Worm (Caenorhabditis elegans): ENCODE results near the gene F34H10.4.
A peak's percentile ranks its signal among the peaks of the same experiment; 100 is the strongest.

Gene F34H10.4

ce11 chrX:9638825-9639474 lies 9.4 kb upstream of the F34H10.4 start:
- TF ChIP-seq sma-3 (GFP tag; optimal IDR thresholded peaks at IDR 0.05) (peak; percentile 24), peb-1 (tag; optimal IDR thresholded peaks at IDR 0.05) (no peak), C34F6.9 (tag; optimal IDR thresholded peaks at IDR 0.05) (peak; percentile 49), ztf-4 (tag; optimal IDR thresholded peaks at IDR 0.05) (peak; percentile 33), nhr-129 (tag; optimal IDR thresholded peaks at IDR 0.05) (peak; percentile 56), fos-1 (tag; optimal IDR thresholded peaks at IDR 0.05) (peak; percentile 33), crh-2 (tag; optimal IDR thresholded peaks at IDR 0.05) (peak; percentile 7), sma-9 (GFP tag; optimal IDR thresholded peaks at IDR 0.05) (no peak), sma-9 (tag; optimal IDR thresholded peaks at IDR 0.05) (no peak), gmeb-1 (tag; optimal IDR thresholded peaks at IDR 0.05) (peak; percentile 24), ceh-16 (tag; optimal IDR thresholded peaks at IDR 0.05) (peak; percentile 18), dmd-4 (tag; optimal IDR thresholded peaks at IDR 0.05) (no peak), elt-3 (tag; optimal IDR thresholded peaks at IDR 0.05) (no peak), nhr-25 (tag; optimal IDR thresholded peaks at IDR 0.05) (peak; percentile 88), nhr-11 (tag; optimal IDR thresholded peaks at IDR 0.05) (no peak)

ce11 chrX:9640902-9641301 lies 7.4 kb upstream of the F34H10.4 start:
- TF ChIP-seq nhr-129 (tag; optimal IDR thresholded peaks at IDR 0.05) (peak; percentile 56), Y55F3AM.14 (GFP tag; optimal IDR thresholded peaks at IDR 0.05) (no peak), skn-1 (tag; optimal IDR thresholded peaks at IDR 0.05) (no peak), sma-9 (GFP tag; optimal IDR thresholded peaks at IDR 0.05) (peak; percentile 21), sma-9 (tag; optimal IDR thresholded peaks at IDR 0.05) (no peak), aly-2 (tag; optimal IDR thresholded peaks at IDR 0.05) (no peak), lsy-2 (tag; optimal IDR thresholded peaks at IDR 0.05) (peak in 1 of 2 experiments; percentile 33)

DNA sequence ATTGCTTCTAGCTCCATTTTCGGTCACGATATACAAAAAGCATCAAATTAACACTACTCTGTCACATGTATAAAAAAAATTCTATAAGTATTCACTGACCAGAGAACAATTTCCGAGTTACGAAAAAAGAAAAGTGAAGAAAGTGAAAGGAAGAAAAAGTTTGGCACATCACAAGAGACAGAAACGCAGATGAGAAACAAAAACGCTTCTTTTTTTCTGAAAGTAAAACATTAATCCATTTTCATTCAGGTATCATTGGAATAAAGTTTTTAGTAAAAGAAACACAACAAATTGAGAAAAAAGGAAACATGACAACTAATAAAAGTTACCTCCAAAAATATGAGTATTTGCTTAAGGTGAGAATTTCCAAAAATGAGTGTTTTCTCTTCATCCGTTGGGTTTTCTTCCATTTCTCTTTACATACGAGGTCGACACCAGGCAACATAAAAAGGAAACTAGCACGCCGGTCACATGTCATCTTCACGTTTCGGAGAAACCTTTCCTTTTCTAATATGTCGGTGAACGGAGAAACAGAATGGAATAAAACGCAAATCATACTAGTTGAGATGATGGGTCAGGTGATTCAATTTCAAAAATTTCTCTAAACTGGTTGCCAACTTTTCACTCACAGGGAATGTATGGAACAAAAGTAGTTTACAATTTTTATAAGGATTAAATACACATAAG lies 5.4 kb upstream of the F34H10.4 start:
- TF ChIP-seq nhr-129 (tag; optimal IDR thresholded peaks at IDR 0.05), result peak; percentile 61
- TF ChIP-seq lin-11 (tag; optimal IDR thresholded peaks at IDR 0.05), result no peak
- no peak for TF ChIP-seq nhr-237 (tag; optimal IDR thresholded peaks at IDR 0.05)
- no peak for TF ChIP-seq mbf-1 (tag; optimal IDR thresholded peaks at IDR 0.05)
- TF ChIP-seq nhr-11 (tag; optimal IDR thresholded peaks at IDR 0.05), result no peak
- no peak for TF ChIP-seq ceh-16 (tag; optimal IDR thresholded peaks at IDR 0.05)
- TF ChIP-seq mdl-1 (tag; optimal IDR thresholded peaks at IDR 0.05), result no peak
- TF ChIP-seq unc-39 (tag; optimal IDR thresholded peaks at IDR 0.05), result no peak
- no peak for TF ChIP-seq ama-1 (optimal IDR thresholded peaks at IDR 0.05)
- TF ChIP-seq sma-3 (GFP tag; optimal IDR thresholded peaks at IDR 0.05), result peak; percentile 30
- TF ChIP-seq sem-4 (tag; optimal IDR thresholded peaks at IDR 0.05), result no peak
- no peak for TF ChIP-seq peb-1 (tag; optimal IDR thresholded peaks at IDR 0.05)
- TF ChIP-seq ztf-11 (tag; optimal IDR thresholded peaks at IDR 0.05), result no peak
- no peak for TF ChIP-seq nhr-23 (tag; optimal IDR thresholded peaks at IDR 0.05)
- TF ChIP-seq alr-1 (tag; optimal IDR thresholded peaks at IDR 0.05), result no peak
- TF ChIP-seq crh-2 (tag; optimal IDR thresholded peaks at IDR 0.05), result peak; percentile 26
- TF ChIP-seq aly-2 (tag; optimal IDR thresholded peaks at IDR 0.05), result no peak
- no peak for TF ChIP-seq egl-27 (tag; optimal IDR thresholded peaks at IDR 0.05)
- peak; percentile 43 for TF ChIP-seq unc-55 (GFP tag; optimal IDR thresholded peaks at IDR 0.05)
- TF ChIP-seq skn-1 (tag; optimal IDR thresholded peaks at IDR 0.05), result no peak
- TF ChIP-seq Y55F3AM.14 (GFP tag; optimal IDR thresholded peaks at IDR 0.05), result no peak
- TF ChIP-seq snpc-4 (tag; optimal IDR thresholded peaks at IDR 0.05), result no peak
- TF ChIP-seq lsy-2 (tag; optimal IDR thresholded peaks at IDR 0.05), result no peak
- TF ChIP-seq nhr-25 (tag; optimal IDR thresholded peaks at IDR 0.05), result peak; percentile 89
- TF ChIP-seq nhr-77 (tag; optimal IDR thresholded peaks at IDR 0.05), result no peak
- TF ChIP-seq unc-62 (GFP tag; optimal IDR thresholded peaks at IDR 0.05), result no peak
- no peak for TF ChIP-seq lin-39 (tag; optimal IDR thresholded peaks at IDR 0.05)
- TF ChIP-seq gmeb-1 (tag; optimal IDR thresholded peaks at IDR 0.05), result no peak
- no peak for TF ChIP-seq ZK546.5 (tag; optimal IDR thresholded peaks at IDR 0.05)
- TF ChIP-seq sma-9 (GFP tag; optimal IDR thresholded peaks at IDR 0.05), result peak; percentile 64
- TF ChIP-seq sma-9 (tag; optimal IDR thresholded peaks at IDR 0.05), result no peak
- TF ChIP-seq elt-3 (tag; optimal IDR thresholded peaks at IDR 0.05), result no peak
- TF ChIP-seq mab-5 (tag; optimal IDR thresholded peaks at IDR 0.05), result no peak
- no peak for TF ChIP-seq R02D3.7 (tag; optimal IDR thresholded peaks at IDR 0.05)
- peak; percentile 21 for TF ChIP-seq C34F6.9 (tag; optimal IDR thresholded peaks at IDR 0.05)
- no peak for TF ChIP-seq ceh-82 (tag; optimal IDR thresholded peaks at IDR 0.05)
- TF ChIP-seq nhr-21 (tag; optimal IDR thresholded peaks at IDR 0.05), result peak; percentile 6
- TF ChIP-seq ztf-1 (GFP tag; conservative IDR thresholded peaks at IDR 0.05), result no peak
- no peak for TF ChIP-seq elt-1 (tag; optimal IDR thresholded peaks at IDR 0.05)
- TF ChIP-seq ztf-4 (tag; optimal IDR thresholded peaks at IDR 0.05), result no peak
- no peak for TF ChIP-seq lin-13 (GFP tag; optimal IDR thresholded peaks at IDR 0.05)
- no peak for TF ChIP-seq nhr-10 (tag; optimal IDR thresholded peaks at IDR 0.05)
- TF ChIP-seq zag-1 (tag; optimal IDR thresholded peaks at IDR 0.05), result no peak
- no peak for TF ChIP-seq nhr-12 (tag; optimal IDR thresholded peaks at IDR 0.05)
- TF ChIP-seq fos-1 (tag; optimal IDR thresholded peaks at IDR 0.05), result no peak

Measured in whole organism, L2 larva.